Fruit fly (Drosophila melanogaster) S2 (cell line): Measurements from ENCODE around the gene CG42709.

Source experiments
- CG8478 ChIP-seq: fragments of >200 bp; optimal IDR thresholded peaks from 2 replicates; lab custom pipeline; 2018
- CTCF ChIP-seq, 2 experiments: fragments of >200 bp; optimal IDR thresholded peaks; 2 replicates each; lab custom pipeline; 2018

DNA sequence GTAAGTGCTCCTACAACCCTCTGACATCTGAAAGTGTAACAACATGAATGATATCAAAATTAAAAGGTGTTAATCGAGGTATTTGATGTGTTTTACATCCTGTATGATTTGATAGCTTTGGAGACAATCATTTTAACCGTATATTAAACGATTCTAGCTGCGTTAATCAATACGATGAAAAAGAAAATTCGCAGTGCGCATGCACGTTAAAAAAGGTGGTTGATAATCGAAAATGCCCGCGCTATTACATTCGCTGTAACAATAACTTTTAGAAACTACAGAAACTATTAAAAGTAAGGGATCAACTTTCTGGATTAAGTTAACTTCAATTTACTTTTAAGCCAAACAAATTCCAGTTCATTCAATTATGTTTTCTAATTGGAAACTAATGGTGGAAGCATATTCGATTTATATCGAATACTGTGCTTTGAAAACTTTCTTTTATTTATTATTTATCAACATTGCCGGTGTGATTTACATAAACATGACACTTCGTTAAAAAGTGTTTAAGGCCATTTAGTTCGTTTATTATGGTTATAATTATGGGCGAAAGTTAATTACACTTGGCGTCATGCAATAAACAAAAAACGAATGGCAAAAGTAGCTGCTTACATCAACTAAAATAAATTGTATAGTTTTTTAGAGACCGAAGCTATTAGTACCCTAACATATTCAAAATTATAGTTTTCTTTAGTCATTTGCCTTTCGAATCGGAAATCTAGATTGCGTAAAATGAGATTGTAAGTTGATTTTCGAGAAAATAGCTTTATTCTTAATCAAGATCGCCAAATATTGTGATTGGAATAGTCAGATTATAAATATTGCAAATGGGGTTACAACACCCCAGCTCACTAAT is 41.1 kb upstream of the CG42709 start:
- TF ChIP-seq CG8478 (lab: Kevin White, UChicago) (no peak), CTCF (optimal IDR thresholded peaks at IDR 0.05; lab: Kevin White, UChicago) (no peak)
